Fruit fly (Drosophila melanogaster) whole organism, embryonic: ENCODE results near the gene CG1273.
A peak's percentile ranks its signal among the peaks of the same experiment; 100 is the strongest.

Experiments used
- BEAF-32 ChIP-seq: fragments of 200-800 bp; sonication (Bioruptor generic); optimal IDR thresholded peaks from 3 replicates; lab custom pipeline; 2017; ENCODE audit warnings: missing biosample characterization, missing genetic modification characterization, mild to moderate bottlenecking, moderate library complexity, missing genetic modification reagents
- CG10654 ChIP-seq: fragments of 200-800 bp; sonication (Bioruptor generic); optimal IDR thresholded peaks from 2 replicates; lab custom pipeline; 2016; ENCODE audit warnings: missing biosample characterization, missing genetic modification characterization
- CG12155 ChIP-seq: fragments of 200-800 bp; sonication (Bioruptor generic); optimal IDR thresholded peaks from 3 replicates; lab custom pipeline; 2016; ENCODE audit warnings: missing biosample characterization, missing genetic modification characterization
- CG1529 ChIP-seq: fragments of 200-800 bp; sonication (Bioruptor generic); optimal IDR thresholded peaks from 3 replicates; lab custom pipeline; 2018; ENCODE audit warnings: missing biosample characterization, missing genetic modification characterization
- CG17912 ChIP-seq: fragments of 200-800 bp; sonication (Bioruptor generic); optimal IDR thresholded peaks from 2 replicates; lab custom pipeline; 2018; ENCODE audit warnings: missing biosample characterization, mild to moderate bottlenecking, missing genetic modification characterization
- CG2889 ChIP-seq: fragments of 200-800 bp; sonication (Bioruptor generic); IDR thresholded peaks from 3 replicates; pipeline ENCODE4 v1.3.6; 2022; ENCODE audit warnings: missing biosample characterization, missing genetic modification characterization
- CG33557 ChIP-seq: fragments of 200-800 bp; sonication (Bioruptor generic); optimal IDR thresholded peaks from 2 replicates; lab custom pipeline; 2019; ENCODE audit warnings: missing biosample characterization, mild to moderate bottlenecking, missing genetic modification characterization, moderate library complexity
- CG42726 ChIP-seq: fragments of 200-800 bp; sonication (Bioruptor generic); IDR thresholded peaks from 2 replicates; pipeline ENCODE4 v1.3.6; 2022; ENCODE audit warnings: missing biosample characterization, missing genetic modification characterization; ENCODE audit not compliant: partially characterized antibody
- CG4854 ChIP-seq: fragments of 200-800 bp; sonication (Bioruptor generic); optimal IDR thresholded peaks from 2 replicates; lab custom pipeline; 2016; ENCODE audit warnings: missing biosample characterization, missing genetic modification characterization, inconsistent platforms
- CG5953 ChIP-seq: fragments of 200-800 bp; sonication (Bioruptor generic); IDR thresholded peaks from 2 replicates; pipeline ENCODE4 v1.3.6; 2022; ENCODE audit warnings: missing biosample characterization, missing genetic modification characterization
- CG6683 ChIP-seq: fragments of 200-800 bp; sonication (Bioruptor generic); optimal IDR thresholded peaks from 2 replicates; lab custom pipeline; 2017; ENCODE audit warnings: missing biosample characterization, mild to moderate bottlenecking, missing genetic modification characterization, missing genetic modification reagents
- CG6689 ChIP-seq: fragments of 200-800 bp; sonication (Bioruptor generic); IDR thresholded peaks from 2 replicates; pipeline ENCODE4 v1.3.6; 2022; ENCODE audit warnings: missing biosample characterization, missing genetic modification characterization
- CG7786 ChIP-seq: fragments of 200-800 bp; sonication (Bioruptor generic); optimal IDR thresholded peaks from 2 replicates; lab custom pipeline; 2016; ENCODE audit warnings: missing biosample characterization, missing genetic modification characterization
- CG7928 ChIP-seq: fragments of 200-800 bp; sonication (Bioruptor generic); optimal IDR thresholded peaks from 2 replicates; lab custom pipeline; 2017; ENCODE audit warnings: missing biosample characterization, mild to moderate bottlenecking, missing genetic modification characterization
- CG7987 ChIP-seq: fragments of 200-800 bp; sonication (Bioruptor generic); optimal IDR thresholded peaks from 2 replicates; lab custom pipeline; 2018; ENCODE audit warnings: missing biosample characterization, mild to moderate bottlenecking, missing genetic modification characterization, moderate library complexity
- CG8388 ChIP-seq: fragments of 200-800 bp; sonication (Bioruptor generic); optimal IDR thresholded peaks from 2 replicates; lab custom pipeline; 2019; ENCODE audit warnings: missing biosample characterization, mild to moderate bottlenecking, missing genetic modification characterization, moderate library complexity
- CG8765 ChIP-seq: fragments of 200-800 bp; sonication (Bioruptor generic); IDR thresholded peaks from 2 replicates; pipeline ENCODE4 v1.3.6; 2022; ENCODE audit warnings: missing biosample characterization, missing genetic modification characterization
- CG9932 ChIP-seq: fragments of 200-800 bp; sonication (Bioruptor generic); IDR thresholded peaks from 2 replicates; pipeline ENCODE4 v1.3.6; 2022; ENCODE audit warnings: missing biosample characterization, missing genetic modification characterization
- CkIIα-i1 ChIP-seq: fragments of 200-800 bp; sonication (Bioruptor generic); IDR thresholded peaks from 2 replicates; pipeline ENCODE4 v1.3.6; 2022; ENCODE audit warnings: missing biosample characterization, missing genetic modification characterization
- Dp ChIP-seq: fragments of 200-800 bp; sonication (Bioruptor generic); optimal IDR thresholded peaks from 2 replicates; lab custom pipeline; 2018; ENCODE audit warnings: missing biosample characterization, mild to moderate bottlenecking, missing genetic modification characterization, moderate library complexity
- E2f1 ChIP-seq: fragments of 200-800 bp; sonication (Bioruptor generic); IDR thresholded peaks from 2 replicates; pipeline ENCODE4 v1.3.6; 2022; ENCODE audit warnings: missing biosample characterization, missing genetic modification characterization
- Ets97D ChIP-seq: fragments of 200-800 bp; sonication (Bioruptor generic); optimal IDR thresholded peaks from 3 replicates; lab custom pipeline; 2016; ENCODE audit warnings: missing biosample characterization, missing genetic modification characterization
- H15 ChIP-seq: fragments of 200-800 bp; sonication (Bioruptor generic); IDR thresholded peaks from 3 replicates; pipeline ENCODE4 v1.3.6; 2022; ENCODE audit warnings: missing biosample characterization, missing genetic modification characterization
- Hr3 ChIP-seq: fragments of 200-800 bp; sonication (Bioruptor generic); optimal IDR thresholded peaks from 3 replicates; lab custom pipeline; 2016; ENCODE audit warnings: missing biosample characterization, missing genetic modification characterization
- Jarid2 ChIP-seq: fragments of 200-800 bp; sonication (Bioruptor generic); optimal IDR thresholded peaks from 3 replicates; lab custom pipeline; 2017; ENCODE audit warnings: mild to moderate bottlenecking, missing biosample characterization, missing genetic modification reagents, missing genetic modification characterization
- Oaz ChIP-seq: fragments of 200-800 bp; sonication (Bioruptor generic); IDR thresholded peaks from 2 replicates; pipeline ENCODE4 v1.3.6; 2022; ENCODE audit warnings: missing biosample characterization, missing genetic modification characterization
- Oli ChIP-seq: fragments of 200-800 bp; sonication (Bioruptor generic); optimal IDR thresholded peaks from 2 replicates; lab custom pipeline; 2018; ENCODE audit warnings: missing biosample characterization, mild to moderate bottlenecking, missing genetic modification characterization, moderate library complexity
- Ptx1 ChIP-seq: fragments of 200-800 bp; sonication (Bioruptor generic); IDR thresholded peaks from 2 replicates; pipeline ENCODE4 v1.3.6; 2022; ENCODE audit warnings: missing biosample characterization, missing genetic modification characterization
- Rfx ChIP-seq: fragments of 200-800 bp; sonication (Bioruptor generic); IDR thresholded peaks from 2 replicates; pipeline ENCODE4 v1.3.6; 2022; ENCODE audit warnings: missing biosample characterization, missing genetic modification characterization
- Sox102F ChIP-seq: fragments of 200-800 bp; sonication (Bioruptor generic); optimal IDR thresholded peaks from 2 replicates; lab custom pipeline; 2018; ENCODE audit warnings: missing biosample characterization, mild to moderate bottlenecking, missing genetic modification characterization, moderate library complexity
- Sry-β ChIP-seq: fragments of 200-800 bp; sonication (Bioruptor generic); optimal IDR thresholded peaks from 2 replicates; lab custom pipeline; 2018; ENCODE audit warnings: missing biosample characterization, mild to moderate bottlenecking, missing genetic modification characterization, moderate library complexity
- Taf1 ChIP-seq: fragments of 200-800 bp; sonication (Bioruptor generic); IDR thresholded peaks from 2 replicates; pipeline ENCODE4 v1.3.6; 2022; ENCODE audit warnings: missing biosample characterization, missing genetic modification characterization
- ab ChIP-seq: fragments of 200-800 bp; sonication (Bioruptor generic); optimal IDR thresholded peaks from 2 replicates; lab custom pipeline; 2016; ENCODE audit warnings: missing biosample characterization, missing genetic modification characterization
- bbx ChIP-seq: fragments of 200-800 bp; sonication (Bioruptor generic); IDR thresholded peaks from 2 replicates; pipeline ENCODE4 v1.3.6; 2022; ENCODE audit warnings: missing biosample characterization, missing genetic modification characterization; ENCODE audit not compliant: partially characterized antibody
- eyg ChIP-seq: fragments of 200-800 bp; sonication (Bioruptor generic); optimal IDR thresholded peaks from 3 replicates; lab custom pipeline; 2016; ENCODE audit warnings: missing biosample characterization, missing genetic modification characterization
- grn ChIP-seq: fragments of 200-800 bp; sonication (Bioruptor generic); optimal IDR thresholded peaks from 3 replicates; lab custom pipeline; 2017; ENCODE audit warnings: missing biosample characterization, missing genetic modification characterization
- gt ChIP-seq: fragments of 200-800 bp; sonication (Bioruptor generic); IDR thresholded peaks from 2 replicates; pipeline ENCODE4 v1.3.6; 2022; ENCODE audit warnings: missing biosample characterization, missing genetic modification characterization
- ham ChIP-seq: fragments of 200-800 bp; sonication (Bioruptor generic); IDR thresholded peaks from 2 replicates; pipeline ENCODE4 v1.3.6; 2022; ENCODE audit warnings: missing biosample characterization, missing genetic modification characterization
- kay ChIP-seq: fragments of 200-800 bp; sonication (Bioruptor generic); optimal IDR thresholded peaks from 2 replicates; lab custom pipeline; 2016; ENCODE audit warnings: missing biosample characterization, missing genetic modification characterization
- knrl ChIP-seq: fragments of 200-800 bp; sonication (Bioruptor generic); IDR thresholded peaks from 3 replicates; pipeline ENCODE4 v1.3.6; 2022; ENCODE audit warnings: missing biosample characterization, missing genetic modification characterization; ENCODE audit not compliant: partially characterized antibody
- lab ChIP-seq: fragments of 200-800 bp; sonication (Bioruptor generic); optimal IDR thresholded peaks from 3 replicates; lab custom pipeline; 2017; ENCODE audit warnings: missing biosample characterization, missing genetic modification characterization, mild to moderate bottlenecking, moderate library complexity, missing genetic modification reagents
- mld ChIP-seq: fragments of 200-800 bp; sonication (Bioruptor generic); IDR thresholded peaks from 3 replicates; pipeline ENCODE4 v1.3.6; 2022; ENCODE audit warnings: missing biosample characterization, missing genetic modification characterization; ENCODE audit not compliant: partially characterized antibody
- pan ChIP-seq, 4 experiments: fragments of >200 bp in 3 of 4; fragments of 200-800 bp in 1 of 4; sonication (Bioruptor generic) in 1 of 4; optimal IDR thresholded peaks in 3 of 4; IDR thresholded peaks in 1 of 4; 2 replicates each; pipeline versions ENCODE4 v1.3.6 to Lab custom; 2017 to 2022; ENCODE audit warnings: missing biosample characterization in 2 of 4, missing genetic modification characterization in 2 of 4, mixed read lengths in 1 of 4
- ranshi ChIP-seq: fragments of 200-800 bp; sonication (Bioruptor generic); IDR thresholded peaks from 2 replicates; pipeline ENCODE4 v1.3.6; 2022; ENCODE audit warnings: missing biosample characterization, missing genetic modification characterization
- sim ChIP-seq: fragments of 200-800 bp; sonication (Bioruptor generic); IDR thresholded peaks from 2 replicates; pipeline ENCODE4 v1.3.6; 2022; ENCODE audit warnings: missing biosample characterization, missing genetic modification characterization
- tll ChIP-seq, 2 experiments: fragments of 200-800 bp in 1 of 2; fragments of >200 bp in 1 of 2; sonication (Bioruptor generic) in 1 of 2; optimal IDR thresholded peaks; 2 replicates each; lab custom pipeline; 2017 to 2019; ENCODE audit warnings: missing biosample characterization in 2 of 2, missing genetic modification characterization in 2 of 2, mild to moderate bottlenecking in 1 of 2, moderate library complexity in 1 of 2
- trh ChIP-seq: fragments of 200-800 bp; sonication (Bioruptor generic); optimal IDR thresholded peaks from 2 replicates; lab custom pipeline; 2016; ENCODE audit warnings: missing biosample characterization, missing genetic modification characterization
- usp ChIP-seq: fragments of >200 bp; optimal IDR thresholded peaks from 2 replicates; lab custom pipeline; 2017; ENCODE audit warnings: missing biosample characterization, missing genetic modification characterization
- wek ChIP-seq: fragments of 200-800 bp; sonication (Bioruptor generic); optimal IDR thresholded peaks from 3 replicates; lab custom pipeline; 2018; ENCODE audit warnings: missing biosample characterization, mild to moderate bottlenecking, missing genetic modification characterization, moderate library complexity

Gene CG1273

dm6 chr3L:4254301-4254834 is 9.2 kb upstream of the CG1273 start, which contains the start of the genes ago and CG1265 (continued):
- TF ChIP-seq wek (no peak), CG17912 (GFP tag; lab: Kevin White, UChicago) (peak; percentile 72), CG7987 (GFP tag; lab: Kevin White, UChicago) (no peak), CG8765 (no peak), Taf1 (GFP tag; lab: Robert Waterston, UW) (peak; percentile 12; the same call in 1 of the 2 replicates), ham (GFP tag; lab: Robert Waterston, UW) (no peak), Sry-β (GFP tag; lab: Kevin White, UChicago) (no peak), H15 (GFP tag; lab: Robert Waterston, UW) (peak; percentile 31; the same call in 1 of the 3 replicates), ranshi (GFP tag; lab: Robert Waterston, UW) (peak; percentile 50), kay (no peak), trh (GFP tag; lab: Kevin White, UChicago) (no peak), Sox102F (GFP tag; lab: Kevin White, UChicago) (peak; percentile 34), Rfx (GFP tag; lab: Robert Waterston, UW) (peak; percentile 68), E2f1 (peak; percentile 31; the same call in 1 of the 2 replicates), CG10654 (GFP tag; lab: Kevin White, UChicago) (peak; percentile 28), CG1529 (no peak), CG6683 (no peak), bbx (GFP tag; lab: Robert Waterston, UW) (no peak), knrl (GFP tag; lab: Robert Waterston, UW) (0 out of 3 replicates have a peak, but pooled peaks have one; percentile 30), CG2889 (GFP tag; lab: Robert Waterston, UW) (peak; percentile 62; the same call in 2 of the 3 replicates), CG9932 (GFP tag; lab: Robert Waterston, UW) (peak; percentile 72), BEAF-32 (GFP tag; lab: Kevin White, UChicago) (peak; percentile 67), Dp (GFP tag; lab: Kevin White, UChicago) (peak; percentile 55), Jarid2 (GFP tag; lab: Kevin White, UChicago) (no peak), ab (GFP tag; lab: Kevin White, UChicago) (peak; percentile 14), Oaz (GFP tag; lab: Robert Waterston, UW) (0 out of 2 replicates have a peak, but pooled peaks have one; percentile 11), usp (GFP tag; lab: Kevin White, UChicago) (no peak), gt (GFP tag; lab: Robert Waterston, UW) (no peak), CG5953 (GFP tag; lab: Robert Waterston, UW) (no peak), lab (GFP tag; lab: Kevin White, UChicago) (no peak), sim (no peak), mld (GFP tag; lab: Robert Waterston, UW) (no peak), CG12155 (GFP tag; lab: Kevin White, UChicago) (peak; percentile 21), CG7928 (GFP tag; lab: Kevin White, UChicago) (no peak), Hr3 (GFP tag; lab: Kevin White, UChicago) (peak; percentile 47), Oli (tag; lab: Kevin White, UChicago) (peak; percentile 31), CG4854 (GFP tag; lab: Kevin White, UChicago) (no peak), pan (optimal IDR thresholded peaks at IDR 0.05; lab: Kevin White, UChicago) (no peak), pan (GFP tag; optimal IDR thresholded peaks at IDR 0.05 in 1 of 2, IDR thresholded peaks at IDR 0.05 in 1 of 2) (peak in 1 of 2 experiments; percentile 39), CG42726 (no peak), CG6689 (GFP tag; lab: Robert Waterston, UW) (peak; percentile 38; the same call in 1 of the 2 replicates), CkIIα-i1 (no peak), CG33557 (GFP tag; lab: Kevin White, UChicago) (peak; percentile 45), eyg (GFP tag; lab: Kevin White, UChicago) (no peak), Ets97D (peak; percentile 71), Ptx1 (peak; percentile 43), tll (GFP tag; optimal IDR thresholded peaks at IDR 0.05; lab: Kevin White, UChicago) (no peak), grn (GFP tag; lab: Kevin White, UChicago) (no peak), CG8388 (GFP tag; lab: Kevin White, UChicago) (peak; percentile 24), CG7786 (peak; percentile 24)
